Worm (Caenorhabditis elegans) whole organism, L2 larva: ENCODE measurements around the gene pqn-92.
A peak's percentile ranks its signal among the peaks of the same experiment; 100 is the strongest.

Source experiments
- C34F6.9 ChIP-seq: fragments of 150-350 bp; optimal IDR thresholded peaks from 2 replicates; lab custom pipeline; 2014; ENCODE audit warnings: missing biosample characterization, missing genetic modification characterization
- F13H6.1 ChIP-seq: sonication (generic microtip); optimal IDR thresholded peaks from 2 replicates; lab custom pipeline; 2016; ENCODE audit warnings: missing genetic modification characterization, missing compliant biosample characterization
- R02D3.7 ChIP-seq: fragments of 150-350 bp; optimal IDR thresholded peaks from 2 replicates; lab custom pipeline; 2014; ENCODE audit warnings: missing biosample characterization, missing genetic modification characterization
- ZK546.5 ChIP-seq: sonication (generic microtip); optimal IDR thresholded peaks from 2 replicates; lab custom pipeline; 2017; ENCODE audit warnings: missing biosample characterization, missing genetic modification characterization
- ama-1 ChIP-seq: fragments of 150-350 bp; optimal IDR thresholded peaks from 2 replicates; lab custom pipeline; 2018; ENCODE audit warnings: inconsistent platforms
- blmp-1 ChIP-seq: sonication (generic microtip); optimal IDR thresholded peaks from 2 replicates; lab custom pipeline; 2017; ENCODE audit warnings: missing genetic modification characterization, mild to moderate bottlenecking, missing compliant biosample characterization, antibody characterized with exemption, moderate library complexity; ENCODE audit not compliant: insufficient read depth
- ceh-82 ChIP-seq: fragments of 150-350 bp; optimal IDR thresholded peaks from 2 replicates; lab custom pipeline; 2014; ENCODE audit warnings: missing biosample characterization, missing genetic modification characterization
- crh-2 ChIP-seq: sonication (generic microtip); optimal IDR thresholded peaks from 2 replicates; lab custom pipeline; 2017; ENCODE audit warnings: missing biosample characterization, missing genetic modification characterization
- dmd-4 ChIP-seq: sonication (generic microtip); optimal IDR thresholded peaks from 2 replicates; lab custom pipeline; 2017; ENCODE audit warnings: missing biosample characterization, missing genetic modification characterization
- egl-27 ChIP-seq: sonication (generic microtip); optimal IDR thresholded peaks from 3 replicates; lab custom pipeline; 2017; ENCODE audit warnings: missing biosample characterization, missing genetic modification reagents, missing genetic modification characterization
- elt-1 ChIP-seq: fragments of 150-350 bp; optimal IDR thresholded peaks from 2 replicates; lab custom pipeline; 2014; ENCODE audit warnings: missing biosample characterization, missing genetic modification characterization
- elt-3 ChIP-seq: sonication (generic microtip); optimal IDR thresholded peaks from 2 replicates; lab custom pipeline; 2017; ENCODE audit warnings: missing biosample characterization, missing genetic modification characterization
- fos-1 ChIP-seq: fragments of 150-350 bp; optimal IDR thresholded peaks from 2 replicates; lab custom pipeline; 2014; ENCODE audit warnings: missing biosample characterization, missing genetic modification characterization
- gmeb-1 ChIP-seq: fragments of 150-350 bp; optimal IDR thresholded peaks from 2 replicates; lab custom pipeline; 2014; ENCODE audit warnings: missing biosample characterization, missing genetic modification characterization
- lin-13 ChIP-seq: fragments of 150-350 bp; optimal IDR thresholded peaks from 2 replicates; lab custom pipeline; 2014; ENCODE audit warnings: missing biosample characterization, missing genetic modification reagents, missing genetic modification characterization
- lin-39 ChIP-seq: fragments of 150-350 bp; optimal IDR thresholded peaks from 2 replicates; lab custom pipeline; 2014; ENCODE audit warnings: missing biosample characterization, missing genetic modification reagents, missing genetic modification characterization
- lsy-2 ChIP-seq, 2 experiments: fragments of 150-350 bp in 1 of 2; sonication (generic microtip) in 1 of 2; optimal IDR thresholded peaks; 2 replicates each; lab custom pipeline; 2014 to 2017; ENCODE audit warnings: missing biosample characterization in 2 of 2, missing genetic modification characterization in 2 of 2
- mab-5 ChIP-seq: fragments of 150-350 bp; optimal IDR thresholded peaks from 2 replicates; lab custom pipeline; 2014; ENCODE audit warnings: missing biosample characterization, missing genetic modification characterization
- mbf-1 ChIP-seq: sonication (generic microtip); optimal IDR thresholded peaks from 2 replicates; lab custom pipeline; 2017; ENCODE audit warnings: missing biosample characterization, missing genetic modification characterization
- mdl-1 ChIP-seq, 2 experiments: fragments of 150-350 bp in 1 of 2; sonication (generic microtip) in 1 of 2; optimal IDR thresholded peaks; 2 replicates each; lab custom pipeline; 2017; ENCODE audit warnings: missing biosample characterization in 2 of 2, missing genetic modification characterization in 2 of 2
- nhr-10 ChIP-seq: sonication (generic microtip); optimal IDR thresholded peaks from 2 replicates; lab custom pipeline; 2017; ENCODE audit warnings: missing biosample characterization, missing genetic modification characterization
- nhr-12 ChIP-seq: fragments of 150-350 bp; optimal IDR thresholded peaks from 2 replicates; lab custom pipeline; 2014; ENCODE audit warnings: missing biosample characterization, missing genetic modification characterization
- nhr-129 ChIP-seq: fragments of 150-350 bp; optimal IDR thresholded peaks from 2 replicates; lab custom pipeline; 2014; ENCODE audit warnings: missing biosample characterization, missing genetic modification characterization
- nhr-21 ChIP-seq: fragments of 150-350 bp; optimal IDR thresholded peaks from 2 replicates; lab custom pipeline; 2014; ENCODE audit warnings: missing biosample characterization, missing genetic modification characterization
- nhr-237 ChIP-seq: fragments of 150-350 bp; optimal IDR thresholded peaks from 2 replicates; lab custom pipeline; 2014; ENCODE audit warnings: missing biosample characterization, missing genetic modification characterization
- nhr-25 ChIP-seq: fragments of 150-350 bp; sonication (generic microtip); optimal IDR thresholded peaks from 3 replicates; lab custom pipeline; 2014; ENCODE audit warnings: missing biosample characterization, missing genetic modification characterization
- nhr-6 ChIP-seq: fragments of 150-350 bp; optimal IDR thresholded peaks from 2 replicates; lab custom pipeline; 2014; ENCODE audit warnings: missing biosample characterization, missing genetic modification characterization
- nhr-77 ChIP-seq: fragments of 150-350 bp; optimal IDR thresholded peaks from 2 replicates; lab custom pipeline; 2014; ENCODE audit warnings: missing biosample characterization, missing genetic modification characterization
- peb-1 ChIP-seq: fragments of 150-350 bp; optimal IDR thresholded peaks from 2 replicates; lab custom pipeline; 2014; ENCODE audit warnings: missing biosample characterization, missing genetic modification characterization
- sem-4 ChIP-seq: fragments of 150-350 bp; optimal IDR thresholded peaks from 2 replicates; lab custom pipeline; 2014; ENCODE audit warnings: missing biosample characterization, missing genetic modification reagents, missing genetic modification characterization
- sma-3 ChIP-seq: sonication (generic microtip); optimal IDR thresholded peaks from 2 replicates; lab custom pipeline; 2016; ENCODE audit warnings: missing genetic modification reagents, missing genetic modification characterization, missing compliant biosample characterization
- sma-9 ChIP-seq, 2 experiments: fragments of 150-350 bp in 1 of 2; sonication (generic microtip) in 1 of 2; optimal IDR thresholded peaks; 2 replicates each; lab custom pipeline; 2014 to 2016; ENCODE audit warnings: missing genetic modification characterization in 2 of 2, mild to moderate bottlenecking in 1 of 2, missing biosample characterization in 1 of 2, missing compliant biosample characterization in 1 of 2, missing genetic modification reagents in 1 of 2, moderate library complexity in 1 of 2
- snpc-4 ChIP-seq: fragments of 150-350 bp; optimal IDR thresholded peaks from 2 replicates; lab custom pipeline; 2014; ENCODE audit warnings: missing biosample characterization, missing genetic modification characterization
- unc-55 ChIP-seq: fragments of 150-350 bp; sonication (generic microtip); optimal IDR thresholded peaks from 3 replicates; lab custom pipeline; 2014; ENCODE audit warnings: missing biosample characterization, missing genetic modification reagents, missing genetic modification characterization
- zag-1 ChIP-seq: fragments of 150-350 bp; optimal IDR thresholded peaks from 2 replicates; lab custom pipeline; 2014; ENCODE audit warnings: missing biosample characterization, missing genetic modification characterization
- ztf-11 ChIP-seq: sonication (generic microtip); optimal IDR thresholded peaks from 2 replicates; lab custom pipeline; 2017; ENCODE audit warnings: missing biosample characterization, missing genetic modification characterization

The pqn-92 gene

DNA sequence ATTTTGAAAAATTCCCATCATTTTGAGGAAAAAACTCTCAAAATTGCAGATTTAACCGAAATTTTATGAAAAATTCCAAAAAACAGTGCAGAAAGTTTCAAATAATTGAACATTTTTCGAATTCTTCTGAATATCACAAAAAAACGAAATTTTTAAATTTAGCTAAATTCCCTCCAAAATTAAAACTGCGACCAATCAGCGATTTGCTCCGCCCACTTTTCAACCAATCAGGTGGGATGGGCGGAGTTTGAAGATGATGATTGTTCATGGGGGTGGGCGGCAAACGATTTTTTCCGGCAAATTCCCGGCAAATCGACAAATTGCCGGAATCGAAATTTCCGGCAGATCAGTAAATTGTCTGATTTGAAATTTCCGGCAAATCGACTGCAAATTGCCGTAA, 26.7 kb downstream of the pqn-92 start:
- TF ChIP-seq unc-55 (GFP tag; lab: Kevin White, UChicago) (no peak), dmd-4 (tag; lab: Kevin White, UChicago) (no peak), sma-3 (GFP tag; lab: Kevin White, UChicago) (no peak), ama-1 (lab: Kevin White, UChicago) (no peak), elt-3 (tag; lab: Kevin White, UChicago) (no peak), egl-27 (tag; lab: Kevin White, UChicago) (no peak), blmp-1 (no peak), mbf-1 (tag; lab: Kevin White, UChicago) (no peak), mdl-1 (tag; optimal IDR thresholded peaks at IDR 0.05; lab: Kevin White, UChicago) (no peak), nhr-129 (tag; lab: Kevin White, UChicago) (no peak), R02D3.7 (tag; lab: Kevin White, UChicago) (no peak), ceh-82 (no peak), nhr-237 (no peak), snpc-4 (tag; lab: Kevin White, UChicago) (no peak), nhr-12 (no peak)

DNA sequence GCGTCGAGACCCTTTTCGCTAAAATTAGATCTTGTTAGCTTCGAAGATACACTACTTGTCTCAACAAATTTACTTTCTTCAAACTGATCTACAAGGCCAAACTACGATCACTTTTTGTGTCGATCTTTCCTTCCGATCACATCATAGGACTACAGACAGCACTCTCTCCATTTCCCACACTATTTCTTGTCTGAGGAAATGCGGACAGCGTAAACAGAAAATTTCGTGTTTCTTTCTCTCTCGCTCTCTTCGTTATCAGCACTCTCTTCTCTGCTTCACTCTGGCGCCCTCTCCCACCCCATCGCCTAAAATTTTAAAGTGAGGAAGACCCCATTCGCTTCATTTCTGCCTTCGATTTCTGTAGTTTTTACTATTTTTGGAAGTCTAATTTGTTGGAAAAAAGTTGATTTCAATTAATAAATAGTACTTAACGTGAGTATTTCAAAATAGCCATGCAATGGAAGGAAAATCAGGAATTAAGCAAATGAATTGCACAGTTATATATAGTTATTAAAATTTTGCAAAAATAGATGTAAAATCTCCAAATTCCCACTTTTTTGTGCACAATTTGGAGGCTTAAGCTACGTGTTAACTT, 27.9 kb downstream of the pqn-92 start:
- TF ChIP-seq unc-55 (GFP tag; lab: Kevin White, UChicago) = peak; percentile 63
- TF ChIP-seq nhr-77 (tag; lab: Kevin White, UChicago) = no peak
- TF ChIP-seq nhr-12 = no peak
- peak; percentile 94 for TF ChIP-seq fos-1 (tag; lab: Kevin White, UChicago)
- no peak for TF ChIP-seq elt-1 (tag; lab: Kevin White, UChicago)
- no peak for TF ChIP-seq nhr-10
- peak; percentile 63 for TF ChIP-seq blmp-1
- peak; percentile 81 for TF ChIP-seq C34F6.9 (tag; lab: Kevin White, UChicago)
- peak; percentile 80 for TF ChIP-seq F13H6.1 (tag; lab: Kevin White, UChicago)
- peak; percentile 47 to 73 for TF ChIP-seq lsy-2 (tag; optimal IDR thresholded peaks at IDR 0.05; lab: Kevin White, UChicago)
- peak; percentile 64 for TF ChIP-seq crh-2
- TF ChIP-seq lin-39 (tag; lab: Kevin White, UChicago) = no peak
- TF ChIP-seq ceh-82 = no peak
- TF ChIP-seq mab-5 (tag; lab: Kevin White, UChicago) = no peak
- TF ChIP-seq snpc-4 (tag; lab: Kevin White, UChicago) = peak; percentile 53
- peak; percentile 4 for TF ChIP-seq zag-1 (tag; lab: Kevin White, UChicago)
- peak; percentile 70 for TF ChIP-seq egl-27 (tag; lab: Kevin White, UChicago)
- peak; percentile 73 for TF ChIP-seq sma-3 (GFP tag; lab: Kevin White, UChicago)
- TF ChIP-seq sma-9 (GFP tag; optimal IDR thresholded peaks at IDR 0.05; lab: Kevin White, UChicago) = peak; percentile 77
- TF ChIP-seq sma-9 (tag; optimal IDR thresholded peaks at IDR 0.05; lab: Kevin White, UChicago) = no peak
- no peak for TF ChIP-seq peb-1 (tag; lab: Kevin White, UChicago)
- no peak for TF ChIP-seq R02D3.7 (tag; lab: Kevin White, UChicago)
- TF ChIP-seq lin-13 (GFP tag; lab: Kevin White, UChicago) = peak; percentile 35
- peak; percentile 91 for TF ChIP-seq nhr-129 (tag; lab: Kevin White, UChicago)
- peak; percentile 67 for TF ChIP-seq gmeb-1 (tag; lab: Kevin White, UChicago)
- TF ChIP-seq nhr-21 = peak; percentile 22
- TF ChIP-seq nhr-6 (tag; lab: Kevin White, UChicago) = no peak
- TF ChIP-seq sem-4 (tag; lab: Kevin White, UChicago) = peak; percentile 83
- peak; percentile 76 for TF ChIP-seq nhr-25 (tag; lab: Kevin White, UChicago)

DNA sequence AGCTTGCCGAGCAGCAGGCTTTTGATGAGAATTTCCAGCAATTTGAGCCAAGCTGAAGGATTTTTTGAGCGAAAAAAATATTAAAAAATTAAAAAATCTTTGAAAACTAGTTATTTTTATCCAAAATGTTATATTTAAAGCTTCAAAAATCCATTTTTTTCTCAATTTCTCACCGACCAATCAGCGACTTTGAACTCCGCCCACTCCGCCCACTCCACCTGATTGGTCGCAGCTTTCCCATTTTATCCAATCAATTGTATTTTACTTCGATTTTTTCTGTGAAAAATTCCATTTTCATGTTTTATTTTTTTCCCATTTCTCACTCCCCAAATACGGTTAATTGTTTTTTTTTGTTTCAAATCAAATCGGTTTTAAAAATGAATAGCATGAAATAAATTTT, 37.4 kb downstream of the pqn-92 start:
- TF ChIP-seq nhr-237 (no peak), lsy-2 (tag; optimal IDR thresholded peaks at IDR 0.05; lab: Kevin White, UChicago) (peak in 1 of 2 experiments; percentile 53)
- TF ChIP-seq, all 48 proteins: peak for 1

DNA sequence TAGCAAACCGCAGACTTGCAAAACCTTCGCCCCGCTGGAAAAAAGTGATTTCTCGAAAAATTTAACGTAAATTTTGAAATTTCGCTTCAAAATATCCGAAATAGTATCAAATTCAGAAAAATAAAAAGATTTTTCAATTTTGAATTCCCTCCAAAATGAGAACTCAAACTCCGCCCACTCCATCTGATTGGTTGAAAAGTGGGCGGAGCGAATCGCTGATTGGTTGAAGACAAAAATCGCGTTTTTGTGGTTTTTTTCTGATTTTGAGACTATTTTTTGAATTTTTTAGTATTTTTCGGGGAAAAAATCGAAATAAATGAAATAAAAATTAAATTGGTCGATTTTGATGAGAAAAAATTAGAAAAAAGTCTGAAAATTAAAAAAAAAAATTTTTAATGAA, 41.4 kb downstream of the pqn-92 start:
- TF ChIP-seq ztf-11 (tag; lab: Kevin White, UChicago) = no peak
- TF ChIP-seq ceh-82 = no peak
- no peak for TF ChIP-seq zag-1 (tag; lab: Kevin White, UChicago)
- TF ChIP-seq F13H6.1 (tag; lab: Kevin White, UChicago) = no peak
- TF ChIP-seq ZK546.5 = no peak
